Fruit fly (Drosophila melanogaster) whole organism, embryonic: ENCODE results near the gene DppIII.
A peak's percentile ranks its signal among the peaks of the same experiment; 100 is the strongest.

Experiments used
- Asciz ChIP-seq: fragments of 200-800 bp; sonication (Bioruptor generic); optimal IDR thresholded peaks from 2 replicates; lab custom pipeline; 2017; ENCODE audit warnings: missing biosample characterization, mild to moderate bottlenecking, missing genetic modification characterization, missing genetic modification reagents
- B-H2 ChIP-seq: fragments of 200-800 bp; sonication (Bioruptor generic); optimal IDR thresholded peaks from 2 replicates; lab custom pipeline; 2018; ENCODE audit warnings: missing biosample characterization, mild to moderate bottlenecking, missing genetic modification characterization
- BtbVII ChIP-seq: fragments of 200-800 bp; sonication (Bioruptor generic); optimal IDR thresholded peaks from 3 replicates; lab custom pipeline; 2017; ENCODE audit warnings: missing biosample characterization, mild to moderate bottlenecking, missing genetic modification characterization
- CG10565 ChIP-seq: fragments of 200-800 bp; sonication (Bioruptor generic); optimal IDR thresholded peaks from 3 replicates; lab custom pipeline; 2016; ENCODE audit warnings: missing biosample characterization, mild to moderate bottlenecking, missing genetic modification characterization
- CG12071 ChIP-seq: fragments of 200-800 bp; sonication (Bioruptor generic); optimal IDR thresholded peaks from 3 replicates; lab custom pipeline; 2018; ENCODE audit warnings: missing biosample characterization, mild to moderate bottlenecking, missing genetic modification characterization
- CG18599 ChIP-seq: fragments of 200-800 bp; sonication (Bioruptor generic); optimal IDR thresholded peaks from 3 replicates; lab custom pipeline; 2017; ENCODE audit warnings: missing biosample characterization, missing genetic modification characterization, mild to moderate bottlenecking, moderate library complexity, missing genetic modification reagents
- CG2199 ChIP-seq: fragments of 200-800 bp; sonication (Bioruptor generic); IDR thresholded peaks from 3 replicates; pipeline ENCODE4 v1.3.6; 2022; ENCODE audit warnings: missing biosample characterization, missing genetic modification characterization
- CG34422 ChIP-seq: fragments of 200-800 bp; sonication (Bioruptor generic); IDR thresholded peaks from 3 replicates; pipeline ENCODE4 v1.3.6; 2022; ENCODE audit warnings: missing biosample characterization, missing genetic modification characterization
- CG5180 ChIP-seq: fragments of 200-800 bp; sonication (Bioruptor generic); optimal IDR thresholded peaks from 3 replicates; lab custom pipeline; 2017; ENCODE audit warnings: missing biosample characterization, missing genetic modification characterization, mild to moderate bottlenecking, moderate library complexity, missing genetic modification reagents
- CG7987 ChIP-seq: fragments of 200-800 bp; sonication (Bioruptor generic); optimal IDR thresholded peaks from 2 replicates; lab custom pipeline; 2018; ENCODE audit warnings: missing biosample characterization, mild to moderate bottlenecking, missing genetic modification characterization, moderate library complexity
- CG8290 ChIP-seq, 3 experiments: fragments of 200-800 bp; sonication (Bioruptor generic); optimal IDR thresholded peaks; 2 replicates each; lab custom pipeline; 2016 to 2019; ENCODE audit warnings: missing biosample characterization in 3 of 3, missing genetic modification characterization in 3 of 3, mild to moderate bottlenecking in 2 of 3, moderate library complexity in 1 of 3
- CG8924 ChIP-seq: fragments of 200-800 bp; optimal IDR thresholded peaks from 3 replicates; lab custom pipeline; 2019; ENCODE audit warnings: missing biosample characterization, mild to moderate bottlenecking, missing genetic modification characterization, moderate library complexity
- CrebB ChIP-seq: fragments of 200-800 bp; sonication (Bioruptor generic); optimal IDR thresholded peaks from 3 replicates; lab custom pipeline; 2018; ENCODE audit warnings: missing biosample characterization, mild to moderate bottlenecking, missing genetic modification characterization
- Deaf1 ChIP-seq: fragments of 200-800 bp; optimal IDR thresholded peaks from 3 replicates; lab custom pipeline; 2019; ENCODE audit warnings: missing biosample characterization, mild to moderate bottlenecking, missing genetic modification characterization, moderate library complexity
- Drgx ChIP-seq: fragments of 200-800 bp; sonication (Bioruptor generic); IDR thresholded peaks from 2 replicates; pipeline ENCODE4 v1.3.6; 2022; ENCODE audit warnings: missing biosample characterization, missing genetic modification characterization
- E2f2 ChIP-seq: fragments of 200-800 bp; sonication (Bioruptor generic); IDR thresholded peaks from 2 replicates; pipeline ENCODE4 v1.3.6; 2022; ENCODE audit warnings: missing biosample characterization, missing genetic modification characterization
- Elba2 ChIP-seq: fragments of 200-800 bp; sonication (Bioruptor generic); optimal IDR thresholded peaks from 3 replicates; lab custom pipeline; 2016; ENCODE audit warnings: missing biosample characterization, missing genetic modification characterization
- Fer1 ChIP-seq: fragments of 200-800 bp; sonication (Bioruptor generic); optimal IDR thresholded peaks from 2 replicates; lab custom pipeline; 2017; ENCODE audit warnings: missing biosample characterization, mild to moderate bottlenecking, missing genetic modification characterization
- HLHmδ ChIP-seq: fragments of 200-800 bp; sonication (Bioruptor generic); optimal IDR thresholded peaks from 2 replicates; lab custom pipeline; 2018; ENCODE audit warnings: missing biosample characterization, mild to moderate bottlenecking, missing genetic modification characterization, moderate library complexity
- Max ChIP-seq: fragments of 200-800 bp; sonication (Bioruptor generic); optimal IDR thresholded peaks from 2 replicates; lab custom pipeline; 2016; ENCODE audit warnings: missing biosample characterization, mild to moderate bottlenecking, missing genetic modification characterization
- NC2β ChIP-seq: fragments of 200-800 bp; sonication (Bioruptor generic); optimal IDR thresholded peaks from 2 replicates; lab custom pipeline; 2016; ENCODE audit warnings: missing biosample characterization, missing genetic modification characterization
- Nf-YB ChIP-seq: fragments of 200-800 bp; sonication (Bioruptor generic); optimal IDR thresholded peaks from 3 replicates; lab custom pipeline; 2019; ENCODE audit warnings: missing biosample characterization, mild to moderate bottlenecking, missing genetic modification characterization, moderate library complexity
- NfI ChIP-seq: fragments of 200-800 bp; sonication (Bioruptor generic); optimal IDR thresholded peaks from 3 replicates; lab custom pipeline; 2018; ENCODE audit warnings: missing biosample characterization, mild to moderate bottlenecking, missing genetic modification characterization, moderate library complexity
- Pdp1 ChIP-seq, 2 experiments: fragments of 200-800 bp; sonication (Bioruptor generic); optimal IDR thresholded peaks; 3 replicates each; lab custom pipeline; 2016; ENCODE audit warnings: missing biosample characterization in 2 of 2, missing genetic modification characterization in 2 of 2, mild to moderate bottlenecking in 1 of 2, moderate library complexity in 1 of 2
- YL-1 ChIP-seq: fragments of 200-800 bp; sonication (Bioruptor generic); optimal IDR thresholded peaks from 3 replicates; lab custom pipeline; 2017; ENCODE audit warnings: missing biosample characterization, mild to moderate bottlenecking, missing genetic modification characterization
- amos ChIP-seq: fragments of 200-800 bp; sonication (Bioruptor generic); IDR thresholded peaks from 2 replicates; pipeline ENCODE4 v1.3.6; 2022; ENCODE audit warnings: missing biosample characterization, missing genetic modification characterization; ENCODE audit not compliant: partially characterized antibody
- crc ChIP-seq: fragments of 200-800 bp; sonication (Bioruptor generic); optimal IDR thresholded peaks from 2 replicates; lab custom pipeline; 2016; ENCODE audit warnings: missing biosample characterization, missing genetic modification characterization
- eve ChIP-seq, 2 experiments: fragments of >200 bp; optimal IDR thresholded peaks; 2 replicates each; lab custom pipeline; 2017; ENCODE audit warnings: missing biosample characterization in 2 of 2, missing genetic modification characterization in 2 of 2
- fd64A ChIP-seq: fragments of 200-800 bp; sonication (Bioruptor generic); optimal IDR thresholded peaks from 3 replicates; lab custom pipeline; 2018; ENCODE audit warnings: missing biosample characterization, mild to moderate bottlenecking, missing genetic modification characterization
- ftz-f1 ChIP-seq: fragments of 200-800 bp; sonication (Bioruptor generic); optimal IDR thresholded peaks from 2 replicates; lab custom pipeline; 2016; ENCODE audit warnings: missing biosample characterization, missing genetic modification characterization
- insv ChIP-seq, 2 experiments: fragments of 200-800 bp; sonication (Bioruptor generic); optimal IDR thresholded peaks; 3 replicates each; lab custom pipeline; 2016 to 2018; ENCODE audit warnings: missing biosample characterization in 2 of 2, missing genetic modification characterization in 2 of 2
- kah ChIP-seq: fragments of 200-800 bp; sonication (Bioruptor generic); optimal IDR thresholded peaks from 2 replicates; lab custom pipeline; 2018; ENCODE audit warnings: missing biosample characterization, mild to moderate bottlenecking, missing genetic modification characterization
- kay ChIP-seq: fragments of 200-800 bp; sonication (Bioruptor generic); optimal IDR thresholded peaks from 2 replicates; lab custom pipeline; 2016; ENCODE audit warnings: missing biosample characterization, missing genetic modification characterization
- lmd ChIP-seq: fragments of 200-800 bp; sonication (Bioruptor generic); IDR thresholded peaks from 2 replicates; pipeline ENCODE4 v1.3.6; 2022; ENCODE audit warnings: missing biosample characterization, missing genetic modification characterization
- oc ChIP-seq: fragments of 200-800 bp; sonication (Bioruptor generic); optimal IDR thresholded peaks from 2 replicates; lab custom pipeline; 2018; ENCODE audit warnings: missing biosample characterization, mild to moderate bottlenecking, missing genetic modification characterization, moderate library complexity
- pzg ChIP-seq: fragments of 200-800 bp; sonication (Bioruptor generic); optimal IDR thresholded peaks from 3 replicates; lab custom pipeline; 2018; ENCODE audit warnings: missing biosample characterization, mild to moderate bottlenecking, missing genetic modification characterization, moderate library complexity
- row ChIP-seq: fragments of 200-800 bp; sonication (Bioruptor generic); IDR thresholded peaks from 3 replicates; pipeline ENCODE4 v1.3.6; 2022; ENCODE audit warnings: missing biosample characterization, missing genetic modification characterization
- scrt ChIP-seq: fragments of 200-800 bp; sonication (Bioruptor generic); optimal IDR thresholded peaks from 2 replicates; lab custom pipeline; 2018; ENCODE audit warnings: missing biosample characterization, mild to moderate bottlenecking, missing genetic modification characterization, moderate library complexity
- sd ChIP-seq: fragments of 200-800 bp; sonication (Bioruptor generic); optimal IDR thresholded peaks from 3 replicates; lab custom pipeline; 2018; ENCODE audit warnings: missing biosample characterization, mild to moderate bottlenecking, missing genetic modification characterization, moderate library complexity
- stc ChIP-seq: fragments of 200-800 bp; sonication (Bioruptor generic); IDR thresholded peaks from 2 replicates; pipeline ENCODE4 v1.3.6; 2022; ENCODE audit warnings: missing biosample characterization, missing genetic modification characterization
- tap ChIP-seq: fragments of 200-800 bp; optimal IDR thresholded peaks from 3 replicates; lab custom pipeline; 2019; ENCODE audit warnings: missing biosample characterization, mild to moderate bottlenecking, missing genetic modification characterization, moderate library complexity
- twi ChIP-seq: fragments of 200-800 bp; optimal IDR thresholded peaks from 2 replicates; lab custom pipeline; 2019; ENCODE audit warnings: missing biosample characterization, mild to moderate bottlenecking, missing genetic modification characterization, moderate library complexity
- zf30C ChIP-seq: fragments of 200-800 bp; sonication (Bioruptor generic); optimal IDR thresholded peaks from 3 replicates; lab custom pipeline; 2018; ENCODE audit warnings: missing biosample characterization, mild to moderate bottlenecking, missing genetic modification characterization

The DppIII gene

dm6 chr3R:8357372-8357992 lies 13.3 kb downstream of the DppIII start (continued):
- TF ChIP-seq lmd (GFP tag; lab: Robert Waterston, UW), result no peak
- TF ChIP-seq sd, result peak; percentile 83
- peak; percentile 25 for TF ChIP-seq NfI (GFP tag; lab: Kevin White, UChicago)
- TF ChIP-seq CG10565 (GFP tag; lab: Kevin White, UChicago), result no peak
- peak; percentile 69 for TF ChIP-seq Deaf1
- TF ChIP-seq CG8290 (GFP tag; optimal IDR thresholded peaks at IDR 0.05; lab: Kevin White, UChicago), result no peak
- peak in 1 of 2 experiments; percentile 51 for TF ChIP-seq CG8290 (tag; optimal IDR thresholded peaks at IDR 0.05; lab: Kevin White, UChicago)
- peak; percentile 20 for TF ChIP-seq kay (GFP tag; lab: Kevin White, UChicago)
- TF ChIP-seq Drgx (GFP tag; lab: Robert Waterston, UW), result no peak
- no peak for TF ChIP-seq HLHmδ (GFP tag; lab: Kevin White, UChicago)
- peak; percentile 28; the same call in 1 of the 3 replicates for TF ChIP-seq CG34422 (GFP tag; lab: Robert Waterston, UW)
- TF ChIP-seq Pdp1 (GFP tag; optimal IDR thresholded peaks at IDR 0.05; lab: Kevin White, UChicago), result peak in 1 of 2 experiments; percentile 73
- TF ChIP-seq E2f2, result peak; percentile 37; the same call in 1 of the 2 replicates
- 0 out of 3 replicates have a peak, but pooled peaks have one; percentile 9 for TF ChIP-seq CG2199 (GFP tag; lab: Robert Waterston, UW)
- peak; percentile 27 for TF ChIP-seq B-H2 (GFP tag; lab: Kevin White, UChicago)
- peak; percentile 41 for TF ChIP-seq fd64A (GFP tag; lab: Kevin White, UChicago)
- peak; percentile 2 for TF ChIP-seq CG12071 (GFP tag; lab: Kevin White, UChicago)
- TF ChIP-seq insv (GFP tag; optimal IDR thresholded peaks at IDR 0.05; lab: Kevin White, UChicago), result peak in 1 of 2 experiments; percentile 83
- TF ChIP-seq CG5180, result peak; percentile 18
- no peak for TF ChIP-seq pzg (GFP tag; lab: Kevin White, UChicago)
- TF ChIP-seq Fer1, result peak; percentile 12
- peak in 1 of 2 experiments; percentile 73 for TF ChIP-seq eve (GFP tag; optimal IDR thresholded peaks at IDR 0.05; lab: Kevin White, UChicago)
- TF ChIP-seq YL-1 (GFP tag; lab: Kevin White, UChicago), result no peak
- peak; percentile 89 for TF ChIP-seq BtbVII
- no peak for TF ChIP-seq Asciz
- no peak for TF ChIP-seq crc
- peak; percentile 29 for TF ChIP-seq scrt
- peak; percentile 32 for TF ChIP-seq ftz-f1 (GFP tag; lab: Kevin White, UChicago)
- no peak for TF ChIP-seq stc (GFP tag; lab: Robert Waterston, UW)
- peak; percentile 28 for TF ChIP-seq oc (tag; lab: Kevin White, UChicago)
- peak; percentile 13 for TF ChIP-seq CrebB
- peak; percentile 8 for TF ChIP-seq tap
- peak; percentile 2 for TF ChIP-seq Max (GFP tag; lab: Kevin White, UChicago)
- TF ChIP-seq kah, result peak; percentile 42
- TF ChIP-seq Elba2 (GFP tag; lab: Kevin White, UChicago), result peak; percentile 2
- peak; percentile 45 for TF ChIP-seq Nf-YB
- peak; percentile 72 for TF ChIP-seq twi
- TF ChIP-seq CG8924 (tag; lab: Kevin White, UChicago), result peak; percentile 1
- TF ChIP-seq zf30C (GFP tag; lab: Kevin White, UChicago), result no peak
- TF ChIP-seq NC2β (GFP tag; lab: Kevin White, UChicago), result no peak
- 0 out of 3 replicates have a peak, but pooled peaks have one; percentile 2 for TF ChIP-seq row (GFP tag; lab: Robert Waterston, UW)
- no peak for TF ChIP-seq CG7987
- TF ChIP-seq amos, result no peak
- TF ChIP-seq CG18599 (GFP tag; lab: Kevin White, UChicago), result peak; percentile 5
